Fruit fly (Drosophila melanogaster) whole organism: ENCODE data around the gene Ddr.

ENCODE experiments used
- CG8478 ChIP-seq: fragments of >200 bp; optimal IDR thresholded peaks from 2 replicates; lab custom pipeline; 2018; ENCODE audit warnings: inconsistent platforms
- Dll ChIP-seq: fragments of >200 bp; optimal IDR thresholded peaks from 2 replicates; lab custom pipeline; 2017
- EcR ChIP-seq, 2 experiments: fragments of >200 bp; optimal IDR thresholded peaks; 2 replicates each; lab custom pipeline; 2017; ENCODE audit warnings: missing biosample characterization in 2 of 2, missing genetic modification characterization in 2 of 2, missing genetic modification reagents in 2 of 2
- pan ChIP-seq: fragments of >200 bp; optimal IDR thresholded peaks from 2 replicates; lab custom pipeline; 2017
- psq ChIP-seq: fragments of >200 bp; optimal IDR thresholded peaks from 2 replicates; lab custom pipeline; 2017
- usp ChIP-seq: fragments of >200 bp; optimal IDR thresholded peaks from 2 replicates; lab custom pipeline; 2017; ENCODE audit warnings: missing biosample characterization, missing genetic modification characterization, mixed read lengths

Ddr gene

DNA sequence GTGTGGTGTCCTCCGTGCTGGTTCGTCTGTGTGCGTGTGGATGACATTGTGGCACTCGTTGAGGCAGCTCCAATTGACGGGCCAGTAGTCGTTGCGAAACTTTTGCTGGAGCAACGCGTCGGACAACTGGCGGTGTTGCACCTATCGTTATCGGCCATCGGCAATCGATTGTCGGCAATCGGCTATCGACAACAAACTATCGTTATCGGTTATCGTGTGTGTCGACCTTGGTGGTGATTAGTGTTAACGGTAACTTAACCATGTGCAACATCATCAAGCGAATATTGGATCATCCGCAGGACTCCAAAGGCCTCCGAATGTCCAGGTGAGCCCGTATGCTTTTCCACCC, at the start of gene Ddr:
Gene Ddr, plus strand, starts transcription at position 119 of the 349 bp plus-strand sequence.
- no peak for TF ChIP-seq Dll (lab: Kevin White, UChicago)
- no peak for TF ChIP-seq CG8478 (lab: Kevin White, UChicago)

DNA sequence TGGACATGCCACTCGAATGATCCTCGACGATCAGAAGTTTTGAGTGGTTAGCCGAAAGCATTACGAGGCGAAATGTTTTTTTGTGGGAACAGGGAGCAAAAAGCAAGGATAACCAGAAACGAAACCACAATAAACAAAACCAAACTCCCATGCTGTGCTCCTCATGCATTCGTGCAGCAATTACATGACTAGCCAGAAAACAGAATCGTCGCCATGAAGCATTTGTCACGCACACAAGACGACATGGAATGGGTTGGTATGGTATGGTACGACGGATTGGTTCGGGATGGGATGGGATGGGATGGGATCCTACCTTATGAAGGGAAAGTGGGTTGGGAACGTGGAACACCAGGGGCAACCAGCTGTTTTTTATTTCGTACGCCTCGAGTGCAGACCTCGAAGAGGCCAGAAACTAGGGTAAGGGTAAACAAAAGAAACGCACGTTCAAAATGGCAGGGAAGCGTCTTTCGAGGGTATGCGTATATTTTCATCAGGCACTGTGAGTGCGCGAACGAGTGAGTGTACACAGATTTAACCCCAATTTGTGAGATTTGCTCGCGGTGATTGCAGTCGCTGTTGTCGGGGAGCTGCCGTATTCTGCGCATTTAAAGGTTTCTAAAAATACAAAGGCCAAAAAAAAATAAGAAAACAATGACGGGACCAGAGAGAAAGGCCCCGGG, 48.2 kb upstream of the Ddr start:
- no peak for TF ChIP-seq Dll (lab: Kevin White, UChicago)
- TF ChIP-seq usp (GFP tag; lab: Kevin White, UChicago), result no peak
- TF ChIP-seq pan, result no peak

DNA sequence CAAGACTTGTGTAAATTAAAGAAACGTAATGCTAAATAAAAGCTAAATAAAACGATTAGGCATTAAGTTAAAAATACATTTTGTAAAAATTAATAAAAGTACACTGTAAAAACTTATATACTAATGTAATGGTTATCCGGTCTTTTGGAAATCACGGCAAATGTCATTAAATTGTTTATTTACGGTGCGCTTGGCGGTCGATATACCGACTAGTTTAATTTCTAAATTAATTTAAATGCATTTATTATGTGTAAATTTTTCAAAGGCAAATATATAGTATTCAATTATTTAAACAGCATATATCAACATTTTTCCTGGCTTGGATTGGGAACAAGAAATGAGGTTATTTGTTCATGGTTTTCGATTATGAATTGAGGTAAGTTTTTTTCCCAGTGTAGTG, 42.1 kb upstream of the Ddr start:
- TF ChIP-seq CG8478 (lab: Kevin White, UChicago) (no peak), usp (GFP tag; lab: Kevin White, UChicago) (no peak), EcR (GFP tag; optimal IDR thresholded peaks at IDR 0.05; lab: Kevin White, UChicago) (no peak), psq (lab: Kevin White, UChicago) (no peak), pan (no peak), Dll (lab: Kevin White, UChicago) (no peak)

DNA sequence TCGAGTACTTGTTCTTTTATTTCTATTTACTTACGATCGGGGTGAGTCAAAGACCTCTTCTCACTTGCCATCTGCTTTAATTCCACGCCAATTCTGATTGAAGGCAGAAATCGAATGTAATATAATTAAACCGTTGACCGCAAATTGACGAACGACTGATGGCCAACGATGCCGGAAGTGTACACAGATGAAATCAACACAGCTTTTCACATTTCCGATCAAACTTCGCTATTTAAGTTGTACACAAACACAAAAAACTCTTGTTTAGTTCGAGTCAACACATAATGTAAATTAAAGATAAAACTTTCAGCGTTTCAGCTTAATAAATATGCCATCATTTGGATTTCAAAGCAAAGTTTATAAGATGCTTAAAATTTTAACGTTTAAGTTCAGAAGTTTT, 41.4 kb upstream of the Ddr start:
- TF ChIP-seq EcR (GFP tag; optimal IDR thresholded peaks at IDR 0.05; lab: Kevin White, UChicago) (no peak), Dll (lab: Kevin White, UChicago) (no peak), CG8478 (lab: Kevin White, UChicago) (no peak), pan (no peak), usp (GFP tag; lab: Kevin White, UChicago) (no peak), psq (lab: Kevin White, UChicago) (no peak)

DNA sequence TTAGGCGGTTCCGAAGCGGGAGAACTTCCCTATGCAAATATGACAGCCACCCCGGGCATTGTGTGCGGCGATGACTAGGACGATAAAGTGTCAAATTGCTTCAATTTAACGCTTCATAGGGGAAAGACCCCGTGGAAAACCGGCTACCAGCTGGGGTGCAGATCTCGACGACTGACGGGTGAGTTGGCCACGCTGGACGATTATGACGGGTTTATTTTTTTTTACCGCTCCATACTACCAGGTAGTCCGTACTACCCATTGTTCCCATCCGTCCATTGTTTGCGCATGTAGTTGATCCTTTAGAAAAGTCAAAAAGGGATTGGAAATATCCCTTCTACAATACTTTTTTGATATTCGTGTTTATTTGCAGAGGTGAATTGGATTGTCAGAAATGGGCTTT, 39.4 kb upstream of the Ddr start:
- no peak for TF ChIP-seq usp (GFP tag; lab: Kevin White, UChicago)
- no peak for TF ChIP-seq Dll (lab: Kevin White, UChicago)
- TF ChIP-seq EcR (GFP tag; optimal IDR thresholded peaks at IDR 0.05; lab: Kevin White, UChicago), result no peak
- TF ChIP-seq CG8478 (lab: Kevin White, UChicago), result no peak
- no peak for TF ChIP-seq psq (lab: Kevin White, UChicago)
- TF ChIP-seq pan, result no peak

DNA sequence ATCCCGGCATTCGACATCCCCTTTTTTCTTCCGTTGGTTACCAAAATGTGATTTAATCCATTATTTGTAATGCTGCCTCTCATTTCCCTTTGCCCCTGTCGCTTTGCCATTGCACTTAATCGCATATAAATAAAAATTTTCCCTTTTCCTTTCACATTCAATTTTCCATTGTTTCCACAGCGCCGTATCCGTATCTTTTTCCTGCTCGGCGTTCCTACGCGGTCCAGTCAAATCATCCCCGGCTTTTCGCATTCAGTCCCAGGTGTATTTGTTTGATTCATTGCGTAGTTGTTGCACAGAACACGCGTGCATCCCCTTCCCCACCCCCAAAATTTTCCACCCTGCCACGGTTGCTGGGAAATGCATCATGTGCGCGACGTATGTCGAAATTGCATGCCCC, 37.0 kb upstream of the Ddr start:
- TF ChIP-seq psq (lab: Kevin White, UChicago) (no peak), Dll (lab: Kevin White, UChicago) (no peak), usp (GFP tag; lab: Kevin White, UChicago) (no peak), pan (no peak), CG8478 (lab: Kevin White, UChicago) (no peak), EcR (GFP tag; optimal IDR thresholded peaks at IDR 0.05; lab: Kevin White, UChicago) (no peak)

DNA sequence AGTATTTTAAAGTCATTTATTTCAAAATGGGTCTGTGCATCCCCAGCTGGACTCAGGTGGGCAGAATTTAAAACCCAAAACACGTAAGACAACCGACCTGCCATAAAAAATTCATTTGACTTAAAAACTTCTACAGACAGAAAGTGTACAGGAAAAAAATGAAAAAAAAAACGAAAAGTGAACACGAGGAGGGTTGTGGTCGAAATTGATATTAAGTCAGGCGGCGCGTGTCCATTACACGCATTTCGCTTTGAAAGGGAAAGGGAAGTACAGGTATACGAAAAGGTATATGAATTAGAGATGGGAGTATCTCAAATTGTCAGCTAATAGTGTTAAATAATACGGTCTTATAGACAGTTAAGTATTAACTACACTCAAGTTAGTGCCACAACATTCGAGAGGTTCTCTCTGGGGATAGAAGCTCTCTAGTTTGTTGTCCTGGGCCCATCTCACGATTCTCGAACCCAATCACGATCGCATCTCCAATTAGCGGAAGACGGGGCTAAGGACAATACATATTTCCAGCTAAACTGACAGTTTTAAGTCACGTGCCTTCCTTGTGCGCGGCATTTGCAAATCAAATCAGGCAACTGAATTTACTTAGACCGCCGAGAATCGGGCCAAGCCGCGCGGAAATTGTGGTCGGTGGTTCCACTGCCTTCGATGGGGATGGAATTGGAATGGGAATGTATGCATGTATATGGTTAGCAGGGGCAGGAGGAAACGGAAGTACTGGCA, 34.1 kb upstream of the Ddr start:
- TF ChIP-seq pan (no peak), usp (GFP tag; lab: Kevin White, UChicago) (no peak), EcR (GFP tag; optimal IDR thresholded peaks at IDR 0.05; lab: Kevin White, UChicago) (no peak), Dll (lab: Kevin White, UChicago) (no peak), CG8478 (lab: Kevin White, UChicago) (no peak), psq (lab: Kevin White, UChicago) (no peak)

DNA sequence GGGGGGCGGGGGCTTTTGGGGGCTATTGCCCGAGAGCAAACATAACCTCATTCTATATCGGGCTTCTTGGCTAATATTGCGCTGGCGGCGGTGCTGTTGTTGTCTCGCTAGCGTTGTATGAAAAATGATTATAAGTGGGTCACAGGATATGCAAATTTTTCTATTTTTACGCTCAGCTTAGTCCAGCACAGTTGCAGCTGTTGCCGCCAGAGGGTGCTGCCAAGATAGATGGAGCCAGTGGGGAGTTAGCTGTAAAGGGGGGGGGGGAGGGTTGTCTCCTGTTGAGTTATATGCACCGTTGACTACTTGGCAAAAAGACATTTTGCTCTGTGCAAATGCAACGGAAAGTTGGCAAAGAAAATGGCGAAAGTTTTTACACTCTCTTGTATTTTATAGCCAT, 32.0 kb upstream of the Ddr start:
- TF ChIP-seq usp (GFP tag; lab: Kevin White, UChicago), result no peak
- no peak for TF ChIP-seq CG8478 (lab: Kevin White, UChicago)
- TF ChIP-seq EcR (GFP tag; optimal IDR thresholded peaks at IDR 0.05; lab: Kevin White, UChicago), result no peak
- no peak for TF ChIP-seq psq (lab: Kevin White, UChicago)
- no peak for TF ChIP-seq Dll (lab: Kevin White, UChicago)
- no peak for TF ChIP-seq pan

DNA sequence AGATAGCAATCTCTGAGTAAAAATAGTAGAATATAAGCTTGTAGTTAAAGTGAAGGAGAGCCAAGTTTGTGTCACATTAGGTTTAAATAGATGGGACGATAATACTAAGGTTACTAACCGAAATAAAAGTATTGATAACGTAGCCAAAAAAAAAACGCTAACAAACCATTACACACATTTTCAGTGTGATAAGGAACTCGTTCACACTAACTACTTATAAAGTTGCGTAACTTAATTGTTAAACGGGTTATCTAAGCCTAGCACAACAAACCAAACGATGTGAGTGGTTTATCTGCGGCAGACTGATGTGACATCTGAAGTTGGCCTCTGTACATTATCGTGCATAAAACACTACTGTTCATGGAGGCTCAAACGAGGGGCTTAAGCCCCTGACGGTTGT, 28.7 kb upstream of the Ddr start:
- no peak for TF ChIP-seq usp (GFP tag; lab: Kevin White, UChicago)
- TF ChIP-seq EcR (GFP tag; optimal IDR thresholded peaks at IDR 0.05; lab: Kevin White, UChicago), result no peak
- no peak for TF ChIP-seq Dll (lab: Kevin White, UChicago)
- no peak for TF ChIP-seq psq (lab: Kevin White, UChicago)
- no peak for TF ChIP-seq CG8478 (lab: Kevin White, UChicago)
- no peak for TF ChIP-seq pan

DNA sequence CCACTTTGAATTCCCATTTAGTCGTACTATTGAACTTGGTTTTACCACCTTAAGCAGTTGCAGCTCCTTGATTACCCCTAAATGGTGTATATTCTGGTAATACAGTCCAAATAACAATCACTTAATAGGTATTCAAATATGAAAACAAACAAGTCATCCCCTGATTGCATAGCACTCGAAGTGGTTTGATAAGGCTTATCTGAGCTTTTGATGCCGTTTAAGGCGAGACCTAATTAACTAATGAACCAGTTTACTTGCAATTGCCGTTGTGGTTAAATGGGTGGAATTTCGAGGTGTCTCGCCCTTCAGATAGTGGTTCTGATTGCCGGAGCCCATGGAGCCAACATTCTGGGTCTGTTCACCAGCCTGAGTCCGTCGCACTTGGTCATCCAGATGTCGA, 28.1 kb upstream of the Ddr start, which contains the start of gene Ugt37B1:
Gene Ugt37B1, plus strand, starts transcription at position 246 of the 400 bp plus-strand sequence.
- no peak for TF ChIP-seq Dll (lab: Kevin White, UChicago)
- no peak for TF ChIP-seq CG8478 (lab: Kevin White, UChicago)
- no peak for TF ChIP-seq usp (GFP tag; lab: Kevin White, UChicago)
- TF ChIP-seq pan, result no peak
- no peak for TF ChIP-seq psq (lab: Kevin White, UChicago)
- no peak for TF ChIP-seq EcR (GFP tag; optimal IDR thresholded peaks at IDR 0.05; lab: Kevin White, UChicago)

DNA sequence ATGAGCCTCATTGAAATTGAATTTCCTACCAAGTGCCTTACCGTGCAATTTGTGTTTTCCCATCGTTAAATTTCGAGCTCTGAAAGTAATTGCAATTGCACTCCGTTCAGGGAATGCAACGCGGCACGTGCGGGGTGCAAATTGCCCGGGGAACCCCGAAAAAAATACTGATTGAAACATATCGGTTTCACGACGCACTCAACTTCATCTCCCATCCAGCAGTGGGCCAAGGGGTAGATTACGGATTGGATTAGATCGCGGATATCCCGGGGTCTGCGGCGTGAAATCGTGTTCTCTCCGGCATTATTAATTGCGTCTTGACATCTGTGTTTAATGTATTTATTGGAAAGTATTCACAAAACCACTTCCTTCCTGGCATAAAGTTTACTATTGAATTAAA, 24.4 kb upstream of the Ddr start:
- TF ChIP-seq psq (lab: Kevin White, UChicago) (no peak), EcR (GFP tag; optimal IDR thresholded peaks at IDR 0.05; lab: Kevin White, UChicago) (no peak), pan (no peak)

DNA sequence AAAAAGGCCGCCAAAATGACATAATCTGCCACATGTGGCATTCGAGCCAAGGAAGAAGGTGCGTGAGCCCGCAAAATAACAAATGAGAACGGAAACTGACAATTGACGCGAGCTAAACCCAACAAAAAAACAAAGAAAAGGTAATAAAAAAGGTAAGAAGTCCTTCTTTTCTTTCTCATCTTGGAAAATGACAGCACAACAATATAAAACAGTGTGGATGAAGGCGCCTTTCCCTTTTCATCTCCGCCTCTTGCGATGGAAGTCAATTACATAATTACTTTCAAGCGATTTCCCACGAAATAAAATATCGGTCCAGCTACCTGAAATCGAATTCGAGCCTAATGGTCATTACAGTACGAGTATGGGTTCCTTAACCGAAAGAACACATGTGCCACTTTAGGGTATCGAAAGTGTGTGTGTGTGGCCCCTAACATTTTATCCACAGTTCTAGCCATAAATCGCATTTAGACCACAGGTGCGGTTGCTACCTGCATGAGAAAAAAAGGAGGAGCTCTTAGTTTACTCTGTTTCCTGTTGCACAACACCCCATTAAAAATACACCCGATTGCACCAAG, 23.7 kb upstream of the Ddr start:
- TF ChIP-seq usp (GFP tag; lab: Kevin White, UChicago) (no peak), pan (no peak), CG8478 (lab: Kevin White, UChicago) (no peak), Dll (lab: Kevin White, UChicago) (no peak), psq (lab: Kevin White, UChicago) (no peak)
